Fruit fly (Drosophila melanogaster) whole organism, embryonic: ENCODE results near the gene CG31870.

Source experiments
- ATbp ChIP-seq: fragments of 200-800 bp; sonication (Bioruptor generic); optimal IDR thresholded peaks from 2 replicates; lab custom pipeline; 2017; ENCODE audit warnings: missing biosample characterization, mild to moderate bottlenecking, missing genetic modification characterization, missing genetic modification reagents
- Ada2b ChIP-seq: fragments of 200-800 bp; sonication (Bioruptor generic); IDR thresholded peaks from 2 replicates; pipeline ENCODE4 v1.3.6; 2022; ENCODE audit warnings: missing biosample characterization, missing genetic modification characterization
- Antp ChIP-seq: fragments of 200-800 bp; sonication (Bioruptor generic); optimal IDR thresholded peaks from 3 replicates; lab custom pipeline; 2016; ENCODE audit warnings: missing biosample characterization, missing genetic modification characterization
- Blimp-1 ChIP-seq: fragments of 200-800 bp; sonication (Bioruptor generic); optimal IDR thresholded peaks from 3 replicates; lab custom pipeline; 2018; ENCODE audit warnings: missing biosample characterization, missing genetic modification characterization, mild to moderate bottlenecking, moderate library complexity, missing genetic modification reagents
- CG1024 ChIP-seq: fragments of 200-800 bp; sonication (Bioruptor generic); IDR thresholded peaks from 2 replicates; pipeline ENCODE4 v1.3.6; 2022; ENCODE audit warnings: missing biosample characterization, missing genetic modification characterization
- CG10462 ChIP-seq: fragments of 200-800 bp; sonication (Bioruptor generic); optimal IDR thresholded peaks from 2 replicates; lab custom pipeline; 2016; ENCODE audit warnings: missing biosample characterization, missing genetic modification characterization
- CG11247 ChIP-seq: fragments of 200-800 bp; sonication (Bioruptor generic); IDR thresholded peaks from 2 replicates; pipeline ENCODE4 v1.3.6; 2022; ENCODE audit warnings: missing biosample characterization, missing genetic modification characterization
- CG12104 ChIP-seq: fragments of 200-800 bp; sonication (Bioruptor generic); optimal IDR thresholded peaks from 3 replicates; lab custom pipeline; 2016; ENCODE audit warnings: missing biosample characterization, missing genetic modification characterization
- CG13123 ChIP-seq: fragments of 200-800 bp; sonication (Bioruptor generic); optimal IDR thresholded peaks from 2 replicates; lab custom pipeline; 2016; ENCODE audit warnings: missing biosample characterization, missing genetic modification characterization
- CG15601 ChIP-seq: fragments of 200-800 bp; sonication (Bioruptor generic); optimal IDR thresholded peaks from 3 replicates; lab custom pipeline; 2019; ENCODE audit warnings: missing biosample characterization, mild to moderate bottlenecking, missing genetic modification characterization, moderate library complexity
- CG1647 ChIP-seq: fragments of 200-800 bp; sonication (Bioruptor generic); optimal IDR thresholded peaks from 3 replicates; lab custom pipeline; 2016; ENCODE audit warnings: missing biosample characterization, missing genetic modification characterization
- CG33213 ChIP-seq: fragments of 200-800 bp; sonication (Bioruptor generic); optimal IDR thresholded peaks from 3 replicates; lab custom pipeline; 2016; ENCODE audit warnings: missing biosample characterization, missing genetic modification characterization
- CG3847 ChIP-seq: fragments of 200-800 bp; sonication (Bioruptor generic); IDR thresholded peaks from 2 replicates; pipeline ENCODE4 v1.3.6; 2022; ENCODE audit warnings: missing biosample characterization, missing genetic modification characterization
- CG6272 ChIP-seq: fragments of 200-800 bp; sonication (Bioruptor generic); IDR thresholded peaks from 2 replicates; pipeline ENCODE4 v1.3.6; 2022; ENCODE audit warnings: missing biosample characterization, missing genetic modification characterization
- CG6813 ChIP-seq: fragments of 200-800 bp; sonication (Bioruptor generic); optimal IDR thresholded peaks from 2 replicates; lab custom pipeline; 2017; ENCODE audit warnings: missing biosample characterization, missing genetic modification characterization, mild to moderate bottlenecking, moderate library complexity, missing genetic modification reagents
- CG7271 ChIP-seq: fragments of 200-800 bp; sonication (Bioruptor generic); optimal IDR thresholded peaks from 2 replicates; lab custom pipeline; 2018; ENCODE audit warnings: missing biosample characterization, mild to moderate bottlenecking, missing genetic modification characterization, moderate library complexity
- CG7987 ChIP-seq: fragments of 200-800 bp; sonication (Bioruptor generic); optimal IDR thresholded peaks from 2 replicates; lab custom pipeline; 2018; ENCODE audit warnings: missing biosample characterization, mild to moderate bottlenecking, missing genetic modification characterization, moderate library complexity
- CG9876 ChIP-seq: fragments of 200-800 bp; sonication (Bioruptor generic); optimal IDR thresholded peaks from 2 replicates; lab custom pipeline; 2016; ENCODE audit warnings: missing biosample characterization, missing genetic modification characterization
- Doc2 ChIP-seq: fragments of 200-800 bp; sonication (Bioruptor generic); IDR thresholded peaks from 2 replicates; pipeline ENCODE4 v1.3.6; 2022; ENCODE audit warnings: missing biosample characterization, missing genetic modification characterization
- Drgx ChIP-seq: fragments of 200-800 bp; sonication (Bioruptor generic); IDR thresholded peaks from 2 replicates; pipeline ENCODE4 v1.3.6; 2022; ENCODE audit warnings: missing biosample characterization, missing genetic modification characterization
- Ets65A ChIP-seq: fragments of 200-800 bp; sonication (Bioruptor generic); peaks from one replicate; lab custom pipeline; 2016; ENCODE audit warnings: missing biosample characterization, missing genetic modification characterization
- Hr3 ChIP-seq: fragments of 200-800 bp; sonication (Bioruptor generic); optimal IDR thresholded peaks from 3 replicates; lab custom pipeline; 2016; ENCODE audit warnings: missing biosample characterization, missing genetic modification characterization
- Hr78 ChIP-seq, 2 experiments: fragments of 200-800 bp in 1 of 2; fragments of >200 bp in 1 of 2; sonication (Bioruptor generic) in 1 of 2; optimal IDR thresholded peaks; 2 replicates each; lab custom pipeline; 2017 to 2019; ENCODE audit warnings: missing biosample characterization in 2 of 2, missing genetic modification characterization in 2 of 2, mild to moderate bottlenecking in 1 of 2, moderate library complexity in 1 of 2
- Nf-YB ChIP-seq: fragments of 200-800 bp; sonication (Bioruptor generic); optimal IDR thresholded peaks from 3 replicates; lab custom pipeline; 2019; ENCODE audit warnings: missing biosample characterization, mild to moderate bottlenecking, missing genetic modification characterization, moderate library complexity
- Rfx ChIP-seq: fragments of 200-800 bp; sonication (Bioruptor generic); IDR thresholded peaks from 2 replicates; pipeline ENCODE4 v1.3.6; 2022; ENCODE audit warnings: missing biosample characterization, missing genetic modification characterization
- Scr ChIP-seq: fragments of 200-800 bp; sonication (Bioruptor generic); IDR thresholded peaks from 2 replicates; pipeline ENCODE4 v1.3.6; 2022; ENCODE audit warnings: missing biosample characterization, missing genetic modification characterization; ENCODE audit not compliant: partially characterized antibody
- bsh ChIP-seq, 2 experiments: fragments of 200-800 bp; sonication (Bioruptor generic); optimal IDR thresholded peaks; 2 replicates each; lab custom pipeline; 2017 to 2018; ENCODE audit warnings: mild to moderate bottlenecking in 2 of 2, missing biosample characterization in 2 of 2, missing genetic modification characterization in 2 of 2, moderate library complexity in 1 of 2
- cato ChIP-seq: fragments of 200-800 bp; sonication (Bioruptor generic); optimal IDR thresholded peaks from 2 replicates; lab custom pipeline; 2016; ENCODE audit warnings: missing biosample characterization, missing genetic modification characterization, borderline replicate concordance
- cwo ChIP-seq: fragments of 200-800 bp; sonication (Bioruptor generic); optimal IDR thresholded peaks from 3 replicates; lab custom pipeline; 2017; ENCODE audit warnings: missing biosample characterization, missing genetic modification characterization, mild to moderate bottlenecking, moderate library complexity, missing genetic modification reagents
- disco-r ChIP-seq: fragments of 200-800 bp; sonication (Bioruptor generic); optimal IDR thresholded peaks from 2 replicates; lab custom pipeline; 2016; ENCODE audit warnings: missing biosample characterization, missing genetic modification characterization
- gsb ChIP-seq: fragments of 200-800 bp; sonication (Bioruptor generic); IDR thresholded peaks from 2 replicates; pipeline ENCODE4 v1.3.6; 2022; ENCODE audit warnings: missing biosample characterization, missing genetic modification characterization
- hb ChIP-seq: fragments of 200-800 bp; sonication (Bioruptor generic); IDR thresholded peaks from 3 replicates; pipeline ENCODE4 v1.3.6; 2022; ENCODE audit warnings: missing biosample characterization, missing genetic modification characterization; ENCODE audit not compliant: partially characterized antibody
- ind ChIP-seq: fragments of 200-800 bp; sonication (Bioruptor generic); optimal IDR thresholded peaks from 3 replicates; lab custom pipeline; 2016; ENCODE audit warnings: missing biosample characterization, missing genetic modification characterization
- lab ChIP-seq: fragments of 200-800 bp; sonication (Bioruptor generic); optimal IDR thresholded peaks from 3 replicates; lab custom pipeline; 2017; ENCODE audit warnings: missing biosample characterization, missing genetic modification characterization, mild to moderate bottlenecking, moderate library complexity, missing genetic modification reagents
- lbe ChIP-seq: fragments of 200-800 bp; sonication (Bioruptor generic); optimal IDR thresholded peaks from 2 replicates; lab custom pipeline; 2016; ENCODE audit warnings: missing biosample characterization, mild to moderate bottlenecking, missing genetic modification characterization
- mld ChIP-seq: fragments of 200-800 bp; sonication (Bioruptor generic); IDR thresholded peaks from 3 replicates; pipeline ENCODE4 v1.3.6; 2022; ENCODE audit warnings: missing biosample characterization, missing genetic modification characterization; ENCODE audit not compliant: partially characterized antibody
- oc ChIP-seq: fragments of 200-800 bp; sonication (Bioruptor generic); optimal IDR thresholded peaks from 2 replicates; lab custom pipeline; 2018; ENCODE audit warnings: missing biosample characterization, mild to moderate bottlenecking, missing genetic modification characterization, moderate library complexity
- pb ChIP-seq: fragments of 200-800 bp; sonication (Bioruptor generic); optimal IDR thresholded peaks from 3 replicates; lab custom pipeline; 2016; ENCODE audit warnings: missing biosample characterization, missing genetic modification characterization
- pfk ChIP-seq: fragments of 200-800 bp; sonication (Bioruptor generic); optimal IDR thresholded peaks from 2 replicates; lab custom pipeline; 2018; ENCODE audit warnings: missing biosample characterization, mild to moderate bottlenecking, missing genetic modification characterization, moderate library complexity
- pita ChIP-seq: fragments of 200-800 bp; sonication (Bioruptor generic); optimal IDR thresholded peaks from 2 replicates; lab custom pipeline; 2017; ENCODE audit warnings: missing biosample characterization, mild to moderate bottlenecking, missing genetic modification characterization
- repo ChIP-seq: fragments of 200-800 bp; sonication (Bioruptor generic); optimal IDR thresholded peaks from 2 replicates; lab custom pipeline; 2016; ENCODE audit warnings: missing biosample characterization, missing genetic modification characterization
- sd ChIP-seq: fragments of 200-800 bp; sonication (Bioruptor generic); optimal IDR thresholded peaks from 3 replicates; lab custom pipeline; 2018; ENCODE audit warnings: missing biosample characterization, mild to moderate bottlenecking, missing genetic modification characterization, moderate library complexity
- sens ChIP-seq: fragments of 200-800 bp; sonication (Bioruptor generic); peaks from one replicate; lab custom pipeline; 2016; ENCODE audit warnings: missing biosample characterization, missing genetic modification characterization
- sim ChIP-seq: fragments of 200-800 bp; sonication (Bioruptor generic); IDR thresholded peaks from 2 replicates; pipeline ENCODE4 v1.3.6; 2022; ENCODE audit warnings: missing biosample characterization, missing genetic modification characterization
- sna ChIP-seq: fragments of 200-800 bp; sonication (Bioruptor generic); IDR thresholded peaks from 2 replicates; pipeline ENCODE4 v1.3.6; 2022; ENCODE audit warnings: missing biosample characterization, missing genetic modification characterization; ENCODE audit not compliant: partially characterized antibody
- sob ChIP-seq: fragments of 200-800 bp; sonication (Bioruptor generic); IDR thresholded peaks from 2 replicates; pipeline ENCODE4 v1.3.6; 2022; ENCODE audit warnings: missing biosample characterization, missing genetic modification characterization
- sqz ChIP-seq: fragments of 200-800 bp; sonication (Bioruptor generic); optimal IDR thresholded peaks from 3 replicates; lab custom pipeline; 2018; ENCODE audit warnings: missing biosample characterization, mild to moderate bottlenecking, missing genetic modification characterization
- sr ChIP-seq: fragments of 200-800 bp; sonication (Bioruptor generic); IDR thresholded peaks from 3 replicates; pipeline ENCODE4 v1.3.6; 2022; ENCODE audit warnings: missing biosample characterization, missing genetic modification characterization
- vvl ChIP-seq: fragments of 200-800 bp; sonication (Bioruptor generic); IDR thresholded peaks from 2 replicates; pipeline ENCODE4 v1.3.6; 2022; ENCODE audit warnings: missing biosample characterization, missing genetic modification characterization
- z ChIP-seq: fragments of 200-800 bp; sonication (Bioruptor generic); IDR thresholded peaks from 3 replicates; pipeline ENCODE4 v1.3.6; 2022; ENCODE audit warnings: missing biosample characterization, missing genetic modification characterization
- zf30C ChIP-seq: fragments of 200-800 bp; sonication (Bioruptor generic); optimal IDR thresholded peaks from 3 replicates; lab custom pipeline; 2018; ENCODE audit warnings: missing biosample characterization, mild to moderate bottlenecking, missing genetic modification characterization

The CG31870 gene

dm6 chr2L:10774041-10774440 lies 16.0 kb upstream of the CG31870 start (continued):
- TF ChIP-seq sr (no peak), CG7987 (GFP tag; lab: Kevin White, UChicago) (no peak), z (GFP tag; lab: Robert Waterston, UW) (no peak)

dm6 chr2L:10781252-10781651 lies 8.8 kb upstream of the CG31870 start:
- no peak for TF ChIP-seq disco-r
- TF ChIP-seq mld (GFP tag; lab: Robert Waterston, UW), result no peak
- TF ChIP-seq sqz (GFP tag; lab: Kevin White, UChicago), result peak; percentile 20
- no peak for TF ChIP-seq cato (GFP tag; lab: Kevin White, UChicago)
- peak; percentile 28 for TF ChIP-seq sd
- TF ChIP-seq CG33213, result no peak
- no peak for TF ChIP-seq zf30C
- no peak for TF ChIP-seq CG3847
- TF ChIP-seq pfk (GFP tag; lab: Kevin White, UChicago), result no peak
- no peak for TF ChIP-seq hb (GFP tag; lab: Robert Waterston, UW)
- no peak for TF ChIP-seq CG10462 (GFP tag; lab: Kevin White, UChicago)
- TF ChIP-seq oc (tag; lab: Kevin White, UChicago), result peak; percentile 5
- no peak for TF ChIP-seq ATbp (GFP tag; lab: Kevin White, UChicago)
- TF ChIP-seq sob (GFP tag; lab: Robert Waterston, UW), result 0 out of 2 replicates have a peak, but pooled peaks have one; percentile 13
- no peak for TF ChIP-seq lab (GFP tag; lab: Kevin White, UChicago)
- no peak for TF ChIP-seq ind (GFP tag; lab: Kevin White, UChicago)
- no peak for TF ChIP-seq Ada2b
- peak; percentile 46 for TF ChIP-seq cwo
- TF ChIP-seq Scr (GFP tag; lab: Robert Waterston, UW), result no peak
- TF ChIP-seq Blimp-1 (GFP tag; lab: Kevin White, UChicago), result peak; percentile 99
- no peak for TF ChIP-seq CG6272 (GFP tag; lab: Robert Waterston, UW)
- no peak for TF ChIP-seq CG1647 (GFP tag; lab: Kevin White, UChicago)
- no peak for TF ChIP-seq Rfx
- no peak for TF ChIP-seq CG9876
- TF ChIP-seq gsb, result no peak
- TF ChIP-seq Hr78 (GFP tag; optimal IDR thresholded peaks at IDR 0.05; lab: Kevin White, UChicago), result peak in 1 of 2 experiments; percentile 14
- TF ChIP-seq pita (GFP tag; lab: Kevin White, UChicago), result no peak
- TF ChIP-seq CG6813 (GFP tag; lab: Kevin White, UChicago), result no peak
- TF ChIP-seq CG1024, result no peak
- TF ChIP-seq CG12104 (GFP tag; lab: Kevin White, UChicago), result no peak
- TF ChIP-seq CG7271, result no peak
- peak; percentile 29; the same call in 1 of the 2 replicates for TF ChIP-seq vvl
- peak; percentile 27 for TF ChIP-seq sens (GFP tag; lab: Kevin White, UChicago)
- peak; percentile 34 for TF ChIP-seq Nf-YB
- TF ChIP-seq Doc2 (GFP tag; lab: Robert Waterston, UW), result no peak

dm6 chr2L:10791343-10791742 lies 1.3 kb downstream of the CG31870 start:
- TF ChIP-seq Hr3 (no peak), Drgx (GFP tag; lab: Robert Waterston, UW) (peak; percentile 37), sim (GFP tag; lab: Robert Waterston, UW) (no peak), CG13123 (GFP tag; lab: Kevin White, UChicago) (no peak), bsh (GFP tag; optimal IDR thresholded peaks at IDR 0.05; lab: Kevin White, UChicago) (peak in 1 of 2 experiments; percentile 16), CG15601 (tag; lab: Kevin White, UChicago) (no peak), pb (no peak), sna (GFP tag; lab: Robert Waterston, UW) (no peak), lbe (GFP tag; lab: Kevin White, UChicago) (peak; percentile 54), repo (no peak), Antp (no peak), CG11247 (GFP tag; lab: Robert Waterston, UW) (0 out of 2 replicates have a peak, but pooled peaks have one; percentile 7), Ets65A (GFP tag; lab: Kevin White, UChicago) (peak; percentile 76)
